Fruit fly (Drosophila melanogaster) whole organism, pupa: ENCODE data around the gene CG9300.
A peak's percentile ranks its signal among the peaks of the same experiment; 100 is the strongest.

ENCODE experiments used
- CG10348 ChIP-seq: fragments of 200-800 bp; sonication (Bioruptor generic); IDR thresholded peaks from 2 replicates; pipeline ENCODE4 v1.3.6; 2022; ENCODE audit warnings: missing biosample characterization, missing genetic modification characterization
- CG12605 ChIP-seq: fragments of 200-800 bp; sonication (Bioruptor generic); IDR thresholded peaks from 2 replicates; pipeline ENCODE4 v1.3.6; 2022; ENCODE audit warnings: missing biosample characterization, missing genetic modification characterization
- CG13204 ChIP-seq: fragments of 200-800 bp; sonication (Bioruptor generic); optimal IDR thresholded peaks from 2 replicates; lab custom pipeline; 2018; ENCODE audit warnings: missing biosample characterization, mild to moderate bottlenecking, missing genetic modification characterization, moderate library complexity
- CG14655 ChIP-seq: fragments of 200-800 bp; sonication (Bioruptor generic); optimal IDR thresholded peaks from 3 replicates; lab custom pipeline; 2017; ENCODE audit warnings: mild to moderate bottlenecking, missing biosample characterization, missing genetic modification reagents, missing genetic modification characterization
- CG15710 ChIP-seq: fragments of 200-800 bp; sonication (Bioruptor generic); optimal IDR thresholded peaks from 2 replicates; lab custom pipeline; 2018; ENCODE audit warnings: missing biosample characterization, mild to moderate bottlenecking, missing genetic modification characterization, moderate library complexity
- CG17806 ChIP-seq: fragments of 200-800 bp; sonication (Bioruptor generic); optimal IDR thresholded peaks from 2 replicates; lab custom pipeline; 2018; ENCODE audit warnings: missing biosample characterization, mild to moderate bottlenecking, missing genetic modification characterization, moderate library complexity
- CG32121 ChIP-seq: fragments of 200-800 bp; sonication (Bioruptor generic); IDR thresholded peaks from 2 replicates; pipeline ENCODE4 v1.3.6; 2022; ENCODE audit warnings: missing biosample characterization, missing genetic modification characterization
- CG34367 ChIP-seq: fragments of 200-800 bp; sonication (Bioruptor generic); optimal IDR thresholded peaks from 2 replicates; lab custom pipeline; 2018; ENCODE audit warnings: missing biosample characterization, mild to moderate bottlenecking, missing genetic modification characterization
- CG4496 ChIP-seq: fragments of 200-800 bp; sonication (Bioruptor generic); IDR thresholded peaks from 3 replicates; pipeline ENCODE4 v1.3.6; 2022; ENCODE audit warnings: missing biosample characterization, missing genetic modification characterization
- CG8159 ChIP-seq: fragments of 200-800 bp; sonication (Bioruptor generic); optimal IDR thresholded peaks from 3 replicates; lab custom pipeline; 2018; ENCODE audit warnings: missing biosample characterization, mild to moderate bottlenecking, missing genetic modification characterization, moderate library complexity
- CG8301 ChIP-seq: fragments of 200-800 bp; sonication (Bioruptor generic); optimal IDR thresholded peaks from 2 replicates; lab custom pipeline; 2018; ENCODE audit warnings: missing biosample characterization, mild to moderate bottlenecking, missing genetic modification characterization
- CG9948 ChIP-seq: fragments of 200-800 bp; sonication (Bioruptor generic); optimal IDR thresholded peaks from 2 replicates; lab custom pipeline; 2018; ENCODE audit warnings: missing biosample characterization, mild to moderate bottlenecking, missing genetic modification characterization, moderate library complexity
- D1 ChIP-seq: fragments of 200-800 bp; sonication (Bioruptor generic); optimal IDR thresholded peaks from 2 replicates; lab custom pipeline; 2018; ENCODE audit warnings: missing biosample characterization, mild to moderate bottlenecking, missing genetic modification characterization, moderate library complexity
- EcR ChIP-seq: fragments of 200-800 bp; sonication (Bioruptor generic); optimal IDR thresholded peaks from 3 replicates; lab custom pipeline; 2019; ENCODE audit warnings: missing biosample characterization, missing genetic modification characterization, mild to moderate bottlenecking, moderate library complexity, missing genetic modification reagents
- Ets98B ChIP-seq: fragments of 200-800 bp; sonication (Bioruptor generic); IDR thresholded peaks from 2 replicates; pipeline ENCODE4 v1.3.6; 2022; ENCODE audit warnings: missing biosample characterization, missing genetic modification characterization
- Pif1A ChIP-seq: fragments of 200-800 bp; sonication (Bioruptor generic); optimal IDR thresholded peaks from 3 replicates; lab custom pipeline; 2016; ENCODE audit warnings: missing biosample characterization, missing genetic modification characterization
- Pif1B ChIP-seq: fragments of 200-800 bp; sonication (Bioruptor generic); optimal IDR thresholded peaks from 3 replicates; lab custom pipeline; 2016; ENCODE audit warnings: missing biosample characterization, missing genetic modification characterization
- Snoo ChIP-seq: fragments of 200-800 bp; sonication (Bioruptor generic); optimal IDR thresholded peaks from 3 replicates; lab custom pipeline; 2017; ENCODE audit warnings: missing biosample characterization, mild to moderate bottlenecking, missing genetic modification characterization, inconsistent platforms
- fd96Ca ChIP-seq: fragments of 200-800 bp; sonication (Bioruptor generic); IDR thresholded peaks from 3 replicates; pipeline ENCODE4 v1.3.6; 2022; ENCODE audit warnings: missing biosample characterization, missing genetic modification characterization
- gl ChIP-seq: fragments of 200-800 bp; sonication (Bioruptor generic); optimal IDR thresholded peaks from 2 replicates; lab custom pipeline; 2018; ENCODE audit warnings: missing biosample characterization, mild to moderate bottlenecking, missing genetic modification characterization
- rn ChIP-seq: fragments of 200-800 bp; sonication (Bioruptor generic); IDR thresholded peaks from 2 replicates; pipeline ENCODE4 v1.3.6; 2022; ENCODE audit warnings: missing biosample characterization, missing genetic modification characterization

Gene CG9300

DNA sequence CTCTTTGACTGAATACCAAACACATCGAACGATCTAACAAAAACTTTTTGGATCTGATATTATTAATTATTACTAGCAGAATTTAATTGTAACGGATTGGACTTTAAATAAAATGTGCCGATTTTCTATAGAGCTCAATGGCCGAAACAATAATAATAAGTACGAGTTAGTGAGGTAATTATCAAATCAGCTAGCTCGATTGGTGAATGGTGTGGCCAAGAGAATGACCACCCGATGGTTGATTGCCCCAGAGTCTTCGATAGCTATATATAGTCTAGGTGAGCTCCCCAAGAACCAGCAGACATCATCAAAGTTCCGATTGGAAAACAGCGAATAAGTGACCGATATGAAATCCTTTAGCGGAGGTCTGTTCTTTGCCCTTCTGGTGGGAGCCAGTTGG is 32.9 kb upstream of the CG9300 start, which contains the start of gene Cpr76Bb:
TSS of gene Cpr76Bb (plus strand) at position 301 of the 400 bp plus-strand sequence.
- TF ChIP-seq CG13204 (GFP tag; lab: Kevin White, UChicago) (no peak), Ets98B (GFP tag; lab: Robert Waterston, UW) (no peak), CG15710 (tag; lab: Kevin White, UChicago) (no peak), CG10348 (GFP tag; lab: Robert Waterston, UW) (no peak), Snoo (tag; lab: Kevin White, UChicago) (no peak), CG8159 (tag; lab: Kevin White, UChicago) (no peak), CG17806 (tag; lab: Kevin White, UChicago) (no peak), D1 (no peak), Pif1A (no peak)

- TF ChIP-seq Pif1A (no peak), CG8301 (no peak), CG8159 (tag; lab: Kevin White, UChicago) (no peak), D1 (no peak), fd96Ca (GFP tag; lab: Robert Waterston, UW) (no peak), CG10348 (GFP tag; lab: Robert Waterston, UW) (no peak), CG34367 (no peak), EcR (GFP tag; lab: Kevin White, UChicago) (no peak), CG9948 (tag; lab: Kevin White, UChicago) (no peak), CG17806 (tag; lab: Kevin White, UChicago) (no peak), Pif1B (GFP tag; lab: Kevin White, UChicago) (no peak), CG32121 (GFP tag; lab: Robert Waterston, UW) (no peak), CG15710 (tag; lab: Kevin White, UChicago) (no peak)
- TF ChIP-seq, all 21 proteins: peak for 0
Measured at dm6 chr3L:19520645-19521044, 31.6 kb upstream of the CG9300 start, which contains the start of gene Cpr76Bc. TSS of gene Cpr76Bc (plus strand) at chr3L:19520945.

DNA sequence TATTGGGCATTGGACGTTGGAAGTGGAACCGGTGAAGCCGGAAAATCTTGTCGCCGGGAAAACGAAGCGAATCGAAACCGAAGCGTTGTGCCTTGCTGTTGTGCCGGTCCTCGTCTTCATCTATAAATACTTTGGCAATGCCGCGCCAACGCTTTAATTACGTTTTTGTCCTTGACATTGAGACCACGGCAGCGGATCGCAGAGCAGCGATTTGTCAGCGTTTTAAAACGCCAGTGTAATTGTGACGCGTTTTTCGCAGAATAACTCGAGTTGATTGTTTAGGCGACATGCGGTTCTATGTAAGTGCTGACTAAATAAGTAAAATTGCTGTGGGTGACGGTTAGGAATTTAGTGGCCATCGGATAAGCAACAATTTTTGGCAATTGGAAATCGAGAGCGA is 31.1 kb upstream of the CG9300 start:
- TF ChIP-seq Pif1A (no peak), CG15710 (tag; lab: Kevin White, UChicago) (no peak), CG13204 (GFP tag; lab: Kevin White, UChicago) (no peak), CG4496 (GFP tag; lab: Robert Waterston, UW) (no peak), Ets98B (GFP tag; lab: Robert Waterston, UW) (no peak)

DNA sequence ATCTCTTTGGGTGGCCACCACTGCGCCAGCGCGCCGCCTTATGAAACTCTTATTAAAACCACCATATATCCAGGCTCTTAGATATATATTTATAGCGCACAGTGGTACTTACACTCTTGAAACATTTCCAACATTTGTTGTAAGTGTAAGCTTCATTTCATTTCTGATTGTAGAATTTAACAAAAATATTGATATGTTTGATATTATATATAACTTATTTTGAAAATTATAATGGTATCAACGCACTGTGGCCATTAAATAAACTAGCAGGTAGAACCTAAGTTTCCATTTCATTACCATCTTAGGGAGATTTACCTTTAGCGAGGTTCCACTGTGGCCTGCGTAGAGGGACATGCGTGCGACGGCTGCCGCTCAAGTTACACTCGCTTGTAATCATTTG is 27.5 kb upstream of the CG9300 start:
- no peak for TF ChIP-seq Ets98B (GFP tag; lab: Robert Waterston, UW)
- 0 out of 2 replicates have a peak, but pooled peaks have one; percentile 7 for TF ChIP-seq CG10348 (GFP tag; lab: Robert Waterston, UW)
- TF ChIP-seq CG8159 (tag; lab: Kevin White, UChicago) = no peak
- no peak for TF ChIP-seq D1
- peak; percentile 61 for TF ChIP-seq CG32121 (GFP tag; lab: Robert Waterston, UW)
- no peak for TF ChIP-seq gl (tag; lab: Kevin White, UChicago)
- no peak for TF ChIP-seq Pif1A
- TF ChIP-seq EcR (GFP tag; lab: Kevin White, UChicago) = no peak
- TF ChIP-seq CG17806 (tag; lab: Kevin White, UChicago) = no peak
- no peak for TF ChIP-seq CG12605 (GFP tag; lab: Robert Waterston, UW)
- TF ChIP-seq fd96Ca (GFP tag; lab: Robert Waterston, UW) = peak; percentile 23; the same call in 1 of the 3 replicates
- TF ChIP-seq Snoo (tag; lab: Kevin White, UChicago) = no peak
- TF ChIP-seq CG9948 (tag; lab: Kevin White, UChicago) = no peak

DNA sequence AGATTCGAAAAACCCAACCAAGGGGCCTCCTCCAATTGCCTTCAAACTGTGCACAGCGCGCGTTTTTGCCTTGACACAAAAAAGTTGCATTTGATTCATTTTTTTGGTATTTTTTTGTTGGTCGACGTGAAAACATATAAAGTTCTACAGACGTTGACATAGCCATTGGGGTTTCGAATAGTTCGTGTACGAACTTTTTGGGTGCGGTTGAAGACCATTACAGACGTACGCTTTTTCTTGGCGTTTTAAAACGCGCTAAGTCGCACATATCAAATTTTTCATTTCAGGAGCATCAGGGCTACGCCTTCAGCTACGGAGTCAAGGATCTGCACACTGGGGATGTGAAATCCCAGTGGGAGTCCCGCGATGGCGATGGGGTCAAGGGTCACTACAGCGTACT is 26.5 kb upstream of the CG9300 start:
- TF ChIP-seq Ets98B (GFP tag; lab: Robert Waterston, UW) (no peak), CG17806 (tag; lab: Kevin White, UChicago) (no peak), rn (GFP tag; lab: Robert Waterston, UW) (no peak), CG10348 (GFP tag; lab: Robert Waterston, UW) (no peak), CG15710 (tag; lab: Kevin White, UChicago) (no peak), D1 (no peak), CG14655 (no peak), CG9948 (tag; lab: Kevin White, UChicago) (no peak), CG34367 (no peak), CG13204 (GFP tag; lab: Kevin White, UChicago) (no peak), CG8301 (no peak), Snoo (tag; lab: Kevin White, UChicago) (no peak), EcR (GFP tag; lab: Kevin White, UChicago) (no peak), fd96Ca (GFP tag; lab: Robert Waterston, UW) (no peak), CG4496 (GFP tag; lab: Robert Waterston, UW) (no peak), Pif1B (GFP tag; lab: Kevin White, UChicago) (no peak), gl (tag; lab: Kevin White, UChicago) (no peak)

DNA sequence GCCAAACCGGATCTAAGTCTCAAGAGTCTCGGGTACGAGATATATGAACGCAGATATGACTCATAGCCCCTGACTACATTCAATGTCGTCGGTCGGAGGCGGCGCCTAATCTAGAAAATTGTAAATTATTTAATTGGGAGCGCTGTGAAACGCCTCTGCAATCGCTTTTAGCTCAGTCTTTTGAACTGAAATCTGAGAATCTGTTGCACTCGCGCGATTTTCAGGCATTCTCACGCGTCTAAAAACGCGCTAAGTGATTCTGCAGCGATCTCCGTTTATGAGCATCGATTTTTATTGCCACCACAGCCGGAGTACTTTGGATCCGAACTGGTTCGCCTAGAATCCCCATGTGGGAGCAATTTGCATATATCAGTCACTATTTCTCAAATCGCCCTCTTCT is 23.7 kb upstream of the CG9300 start:
- TF ChIP-seq CG13204 (GFP tag; lab: Kevin White, UChicago) (no peak), Snoo (tag; lab: Kevin White, UChicago) (no peak), CG10348 (GFP tag; lab: Robert Waterston, UW) (no peak)

DNA sequence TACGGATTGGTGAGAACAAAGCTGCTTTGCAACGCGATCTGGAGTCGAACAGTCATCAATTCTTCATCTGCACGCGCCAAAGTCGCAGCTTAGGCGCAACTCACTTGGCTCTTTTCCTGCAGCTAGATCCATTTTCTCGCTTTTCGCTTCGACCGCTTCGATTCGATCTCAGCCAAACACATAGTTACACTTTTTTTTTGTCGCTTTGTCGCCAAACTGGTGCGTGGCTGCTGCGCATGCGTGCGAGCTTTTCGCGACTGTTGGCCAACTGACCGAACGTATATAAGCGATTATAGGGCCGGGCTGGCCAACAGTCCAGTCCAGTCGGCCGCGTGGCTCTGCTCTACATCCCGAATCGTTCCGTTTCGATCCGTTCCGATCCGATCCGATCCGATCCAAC is 19.8 kb upstream of the CG9300 start, which contains the start of gene Cpr76Bd:
TSS of gene Cpr76Bd (plus strand) at position 301 of the 400 bp plus-strand sequence.
- no peak for TF ChIP-seq fd96Ca (GFP tag; lab: Robert Waterston, UW)
- TF ChIP-seq CG4496 (GFP tag; lab: Robert Waterston, UW) = 0 out of 3 replicates have a peak, but pooled peaks have one; percentile 19
